Worm (Caenorhabditis elegans): ENCODE results near the gene Y97E10B.1.
A peak's percentile ranks its signal among the peaks of the same experiment; 100 is the strongest.

Gene Y97E10B.1

DNA sequence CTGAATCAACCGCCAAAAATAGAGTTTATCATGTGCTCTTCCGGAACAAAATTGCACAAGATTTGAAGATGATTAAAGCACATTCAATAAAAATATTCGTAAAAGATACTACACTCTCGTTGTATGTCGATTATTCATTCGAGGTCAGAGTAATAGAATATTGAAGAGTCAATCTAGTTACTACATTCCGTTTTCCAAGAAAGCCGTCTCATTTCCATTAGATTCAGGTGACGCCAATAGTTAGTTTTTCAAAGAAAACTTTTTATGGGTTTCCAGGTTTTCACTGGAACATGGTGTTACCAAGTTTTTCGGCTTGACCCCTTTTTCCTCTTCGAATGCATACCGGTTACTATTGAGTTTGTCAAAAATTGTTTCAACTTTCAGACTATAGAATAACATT lies 26.9 kb downstream of the Y97E10B.1 start:
- TF ChIP-seq dmd-4 (tag; optimal IDR thresholded peaks at IDR 0.05; ENCODE audit: borderline replicate concordance) (no peak), ceh-2 (tag; optimal IDR thresholded peaks at IDR 0.05) (no peak), nfya-1 (tag; optimal IDR thresholded peaks at IDR 0.05) (no peak), sox-2 (GFP tag; IDR thresholded peaks at IDR 0.05) (no peak), sdc-2 (tag; optimal IDR thresholded peaks at IDR 0.05) (no peak), hlh-13 (GFP tag; optimal IDR thresholded peaks at IDR 0.05) (no peak), mec-3 (tag; optimal IDR thresholded peaks at IDR 0.05; ENCODE audit: borderline replicate concordance) (no peak), pag-3 (tag; optimal IDR thresholded peaks at IDR 0.05; ENCODE audit: borderline replicate concordance) (no peak), ceh-14 (tag; optimal IDR thresholded peaks at IDR 0.05) (no peak), ama-1 (optimal IDR thresholded peaks at IDR 0.05) (no peak), ceh-31 (tag; optimal IDR thresholded peaks at IDR 0.05) (no peak)

- TF ChIP-seq elt-4 (tag; optimal IDR thresholded peaks at IDR 0.05), result no peak
- TF ChIP-seq F13H6.1 (tag; optimal IDR thresholded peaks at IDR 0.05), result no peak
- no peak for TF ChIP-seq ahr-1 (tag; optimal IDR thresholded peaks at IDR 0.05)
- TF ChIP-seq odd-2 (tag; optimal IDR thresholded peaks at IDR 0.05), result no peak
- no peak for TF ChIP-seq sox-4 (tag; optimal IDR thresholded peaks at IDR 0.05)
- no peak for TF ChIP-seq ceh-34 (tag; optimal IDR thresholded peaks at IDR 0.05)
Measured at ce11 chrV:7971376-7971775, 27.7 kb downstream of the Y97E10B.1 start.

ce11 chrV:7977701-7978461 lies 34.2 kb downstream of the Y97E10B.1 start, which contains the start of gene let-413:
TSS of gene let-413 (minus strand) at chrV:7977776.
- TF ChIP-seq zip-5 (tag; optimal IDR thresholded peaks at IDR 0.05), result no peak
- no peak for TF ChIP-seq npax-4 (tag; optimal IDR thresholded peaks at IDR 0.05)
- TF ChIP-seq elt-2 (tag; optimal IDR thresholded peaks at IDR 0.05), result peak; percentile 56
- no peak for TF ChIP-seq madf-2 (tag; optimal IDR thresholded peaks at IDR 0.05)
- TF ChIP-seq fkh-6 (tag; optimal IDR thresholded peaks at IDR 0.05), result no peak
- TF ChIP-seq pqm-1 (tag; optimal IDR thresholded peaks at IDR 0.05), result peak; percentile 1
- peak; percentile 26 for TF ChIP-seq dmd-4 (tag; optimal IDR thresholded peaks at IDR 0.05; ENCODE audit: borderline replicate concordance)
- TF ChIP-seq unc-42 (tag; optimal IDR thresholded peaks at IDR 0.05), result peak; percentile 20

ce11 chrV:7978798-7979197 lies 35.1 kb downstream of the Y97E10B.1 start:
- TF ChIP-seq ref-2 (tag; optimal IDR thresholded peaks at IDR 0.05) (peak; percentile 69), tbx-2 (tag; optimal IDR thresholded peaks at IDR 0.05) (peak; percentile 37), ceh-34 (tag; optimal IDR thresholded peaks at IDR 0.05) (peak; percentile 14), ceh-18 (tag; optimal IDR thresholded peaks at IDR 0.05) (peak; percentile 11), sdc-2 (tag; optimal IDR thresholded peaks at IDR 0.05) (peak; percentile 15), hlh-13 (GFP tag; optimal IDR thresholded peaks at IDR 0.05) (no peak), pha-2 (tag; optimal IDR thresholded peaks at IDR 0.05) (no peak), ceh-31 (tag; optimal IDR thresholded peaks at IDR 0.05) (peak; percentile 39), nfya-1 (tag; optimal IDR thresholded peaks at IDR 0.05) (peak; percentile 48), hlh-30 (tag; optimal IDR thresholded peaks at IDR 0.05; ENCODE audit: insufficient read depth) (no peak), T23F11.4 (GFP tag; optimal IDR thresholded peaks at IDR 0.05) (peak; percentile 52), madf-2 (tag; optimal IDR thresholded peaks at IDR 0.05) (peak; percentile 26), hlh-6 (tag; optimal IDR thresholded peaks at IDR 0.05) (peak; percentile 28), ahr-1 (tag; optimal IDR thresholded peaks at IDR 0.05) (no peak), elt-2 (tag; optimal IDR thresholded peaks at IDR 0.05) (peak; percentile 12), ceh-2 (tag; optimal IDR thresholded peaks at IDR 0.05) (peak; percentile 15)

- TF ChIP-seq ceh-34 (tag; optimal IDR thresholded peaks at IDR 0.05) (no peak), hlh-30 (tag; optimal IDR thresholded peaks at IDR 0.05; ENCODE audit: insufficient read depth) (no peak), pros-1 (tag; optimal IDR thresholded peaks at IDR 0.05) (no peak), elt-2 (tag; optimal IDR thresholded peaks at IDR 0.05) (no peak), fax-1 (tag; optimal IDR thresholded peaks at IDR 0.05) (no peak), unc-42 (tag; optimal IDR thresholded peaks at IDR 0.05) (peak; percentile 62)
Measured at ce11 chrV:7980370-7980987, 36.8 kb downstream of the Y97E10B.1 start.

All from whole organism, late embryonic.